Fruit fly (Drosophila melanogaster): ENCODE data around the gene rump.
A peak's percentile ranks its signal among the peaks of the same experiment; 100 is the strongest.

The rump gene

dm6 chr3R:9555334-9555974 is 45.3 kb upstream of the rump start, which contains the start of the genes CG9386 and BckdhA (continued):
- TF ChIP-seq unpg (GFP tag; optimal IDR thresholded peaks at IDR 0.05) (peak; percentile 16), tin (GFP tag; optimal IDR thresholded peaks at IDR 0.05) (peak; percentile 57), CG4854 (GFP tag; optimal IDR thresholded peaks at IDR 0.05) (no peak), CG13624 (GFP tag; optimal IDR thresholded peaks at IDR 0.05) (peak; percentile 68), CG12391 (tag; optimal IDR thresholded peaks at IDR 0.05) (peak; percentile 73), da (GFP tag; optimal IDR thresholded peaks at IDR 0.05) (no peak), zf30C (GFP tag; optimal IDR thresholded peaks at IDR 0.05) (no peak), Tbp (GFP tag; optimal IDR thresholded peaks at IDR 0.05) (no peak), CG2712 (tag; optimal IDR thresholded peaks at IDR 0.05) (peak; percentile 64), Mad (GFP tag; optimal IDR thresholded peaks at IDR 0.05) (peak; percentile 40), CG12659 (GFP tag; optimal IDR thresholded peaks at IDR 0.05) (peak; percentile 66), gcm2 (GFP tag; optimal IDR thresholded peaks at IDR 0.05) (no peak), CG8765 (GFP tag; IDR thresholded peaks at IDR 0.05) (0 out of 2 replicates have a peak, but pooled peaks have one; percentile 14), zfh1 (GFP tag; IDR thresholded peaks at IDR 0.05) (no peak), br (optimal IDR thresholded peaks at IDR 0.05) (no peak), crol (GFP tag; IDR thresholded peaks at IDR 0.05) (no peak), insv (GFP tag; optimal IDR thresholded peaks at IDR 0.05) (no peak), z (GFP tag; IDR thresholded peaks at IDR 0.05) (no peak), CG10321 (GFP tag; IDR thresholded peaks at IDR 0.05) (no peak), Usf (GFP tag; optimal IDR thresholded peaks at IDR 0.05) (no peak), zen (tag; optimal IDR thresholded peaks at IDR 0.05) (peak; percentile 5), CG18619 (GFP tag; optimal IDR thresholded peaks at IDR 0.05) (peak; percentile 32), CG34422 (GFP tag; IDR thresholded peaks at IDR 0.05) (no peak), bab2 (GFP tag; optimal IDR thresholded peaks at IDR 0.05) (peak; percentile 65), fd64A (GFP tag; optimal IDR thresholded peaks at IDR 0.05) (no peak), CG14710 (tag; optimal IDR thresholded peaks at IDR 0.05) (peak; percentile 66), CG32772 (GFP tag; IDR thresholded peaks at IDR 0.05) (no peak), CG6813 (GFP tag; optimal IDR thresholded peaks at IDR 0.05) (no peak), grn (GFP tag; optimal IDR thresholded peaks at IDR 0.05) (peak; percentile 57), nom (GFP tag; optimal IDR thresholded peaks at IDR 0.05) (no peak), Opbp (GFP tag; IDR thresholded peaks at IDR 0.05; ENCODE audit: partially characterized antibody) (0 out of 3 replicates have a peak, but pooled peaks have one; percentile 5), D19A (tag; optimal IDR thresholded peaks at IDR 0.05) (peak; percentile 38), CG17385 (GFP tag; optimal IDR thresholded peaks at IDR 0.05) (peak; percentile 93), CG12769 (tag; optimal IDR thresholded peaks at IDR 0.05) (no peak), CG17802 (tag; optimal IDR thresholded peaks at IDR 0.05) (no peak), dimm (GFP tag; IDR thresholded peaks at IDR 0.05) (no peak), cad (GFP tag; optimal IDR thresholded peaks at IDR 0.05) (no peak), CG14441 (GFP tag; IDR thresholded peaks at IDR 0.05) (peak; percentile 55), CG2889 (GFP tag; IDR thresholded peaks at IDR 0.05) (no peak), CG3847 (GFP tag; IDR thresholded peaks at IDR 0.05) (no peak), CG32532 (GFP tag; IDR thresholded peaks at IDR 0.05) (peak; percentile 62), MESR4 (GFP tag; optimal IDR thresholded peaks at IDR 0.05) (peak; percentile 68), pan (optimal IDR thresholded peaks at IDR 0.05) (no peak), pan (GFP tag; optimal IDR thresholded peaks at IDR 0.05 in 1 of 2, IDR thresholded peaks at IDR 0.05 in 1 of 2) (peak in 1 of 2 experiments; percentile 55), crp (GFP tag; optimal IDR thresholded peaks at IDR 0.05) (peak in 1 of 2 experiments; percentile 76), CG9876 (GFP tag; optimal IDR thresholded peaks at IDR 0.05) (peak; percentile 26), CG8924 (tag; optimal IDR thresholded peaks at IDR 0.05) (peak; percentile 54)
